Fruit fly (Drosophila melanogaster) whole organism, embryonic: ENCODE results near the gene Acp63F.

Source experiments
- ATbp ChIP-seq: fragments of 200-800 bp; sonication (Bioruptor generic); optimal IDR thresholded peaks from 2 replicates; lab custom pipeline; 2017; ENCODE audit warnings: missing biosample characterization, mild to moderate bottlenecking, missing genetic modification characterization, missing genetic modification reagents
- Ada2b ChIP-seq: fragments of 200-800 bp; sonication (Bioruptor generic); IDR thresholded peaks from 2 replicates; pipeline ENCODE4 v1.3.6; 2022; ENCODE audit warnings: missing biosample characterization, missing genetic modification characterization
- Adf1 ChIP-seq: fragments of 200-800 bp; sonication (Bioruptor generic); IDR thresholded peaks from 2 replicates; pipeline ENCODE4 v1.3.6; 2022; ENCODE audit warnings: missing biosample characterization, missing genetic modification characterization
- Aef1 ChIP-seq: fragments of 200-800 bp; sonication (Bioruptor generic); IDR thresholded peaks from 3 replicates; pipeline ENCODE4 v1.3.6; 2022; ENCODE audit warnings: missing biosample characterization, missing genetic modification characterization
- CG10267 ChIP-seq: fragments of 200-800 bp; sonication (Bioruptor generic); optimal IDR thresholded peaks from 2 replicates; lab custom pipeline; 2018; ENCODE audit warnings: missing biosample characterization, mild to moderate bottlenecking, missing genetic modification characterization, moderate library complexity
- CG10462 ChIP-seq: fragments of 200-800 bp; sonication (Bioruptor generic); optimal IDR thresholded peaks from 2 replicates; lab custom pipeline; 2016; ENCODE audit warnings: missing biosample characterization, missing genetic modification characterization
- CG10654 ChIP-seq: fragments of 200-800 bp; sonication (Bioruptor generic); optimal IDR thresholded peaks from 2 replicates; lab custom pipeline; 2016; ENCODE audit warnings: missing biosample characterization, missing genetic modification characterization
- CG10979 ChIP-seq: fragments of 200-800 bp; sonication (Bioruptor generic); optimal IDR thresholded peaks from 2 replicates; lab custom pipeline; 2018; ENCODE audit warnings: missing biosample characterization, mild to moderate bottlenecking, missing genetic modification characterization, moderate library complexity
- CG11695 ChIP-seq: fragments of 200-800 bp; sonication (Bioruptor generic); IDR thresholded peaks from 3 replicates; pipeline ENCODE4 v1.3.6; 2022; ENCODE audit warnings: missing biosample characterization, missing genetic modification characterization
- CG15011 ChIP-seq: fragments of 200-800 bp; sonication (Bioruptor generic); optimal IDR thresholded peaks from 3 replicates; lab custom pipeline; 2018; ENCODE audit warnings: missing biosample characterization, mild to moderate bottlenecking, missing genetic modification characterization
- CG17361 ChIP-seq: fragments of 200-800 bp; sonication (Bioruptor generic); IDR thresholded peaks from 3 replicates; pipeline ENCODE4 v1.3.6; 2022; ENCODE audit warnings: missing biosample characterization, missing genetic modification characterization
- CG1792 ChIP-seq: fragments of 200-800 bp; sonication (Bioruptor generic); optimal IDR thresholded peaks from 2 replicates; lab custom pipeline; 2016; ENCODE audit warnings: missing biosample characterization, missing genetic modification characterization
- CG18011 ChIP-seq: fragments of 200-800 bp; sonication (Bioruptor generic); optimal IDR thresholded peaks from 2 replicates; lab custom pipeline; 2017; ENCODE audit warnings: missing biosample characterization, missing genetic modification characterization, mild to moderate bottlenecking, moderate library complexity, missing genotype
- CG2129 ChIP-seq: fragments of 200-800 bp; sonication (Bioruptor generic); IDR thresholded peaks from 2 replicates; pipeline ENCODE4 v1.3.6; 2022; ENCODE audit warnings: missing biosample characterization, missing genetic modification characterization; ENCODE audit not compliant: partially characterized antibody
- CG2712 ChIP-seq: fragments of 200-800 bp; optimal IDR thresholded peaks from 3 replicates; lab custom pipeline; 2019; ENCODE audit warnings: missing biosample characterization, mild to moderate bottlenecking, missing genetic modification characterization, moderate library complexity
- CG31365 ChIP-seq: fragments of 200-800 bp; sonication (Bioruptor generic); optimal IDR thresholded peaks from 2 replicates; lab custom pipeline; 2018; ENCODE audit warnings: missing biosample characterization, mild to moderate bottlenecking, missing genetic modification characterization
- CG3163 ChIP-seq: fragments of 200-800 bp; sonication (Bioruptor generic); optimal IDR thresholded peaks from 3 replicates; lab custom pipeline; 2016; ENCODE audit warnings: missing biosample characterization, missing genetic modification characterization
- CG33213 ChIP-seq: fragments of 200-800 bp; sonication (Bioruptor generic); optimal IDR thresholded peaks from 3 replicates; lab custom pipeline; 2016; ENCODE audit warnings: missing biosample characterization, missing genetic modification characterization
- CG4854 ChIP-seq: fragments of 200-800 bp; sonication (Bioruptor generic); optimal IDR thresholded peaks from 2 replicates; lab custom pipeline; 2016; ENCODE audit warnings: missing biosample characterization, missing genetic modification characterization, inconsistent platforms
- CG6175 ChIP-seq: fragments of 200-800 bp; sonication (Bioruptor generic); IDR thresholded peaks from 3 replicates; pipeline ENCODE4 v1.3.6; 2022; ENCODE audit warnings: missing biosample characterization, missing genetic modification characterization
- CG8281 ChIP-seq: fragments of 200-800 bp; sonication (Bioruptor generic); optimal IDR thresholded peaks from 2 replicates; lab custom pipeline; 2018; ENCODE audit warnings: missing biosample characterization, mild to moderate bottlenecking, missing genetic modification characterization, moderate library complexity
- CG8290 ChIP-seq, 3 experiments: fragments of 200-800 bp; sonication (Bioruptor generic); optimal IDR thresholded peaks; 2 replicates each; lab custom pipeline; 2016 to 2019; ENCODE audit warnings: missing biosample characterization in 3 of 3, missing genetic modification characterization in 3 of 3, mild to moderate bottlenecking in 2 of 3, moderate library complexity in 1 of 3
- CG8765 ChIP-seq: fragments of 200-800 bp; sonication (Bioruptor generic); IDR thresholded peaks from 2 replicates; pipeline ENCODE4 v1.3.6; 2022; ENCODE audit warnings: missing biosample characterization, missing genetic modification characterization
- Camta ChIP-seq: fragments of 200-800 bp; sonication (Bioruptor generic); optimal IDR thresholded peaks from 2 replicates; lab custom pipeline; 2016; ENCODE audit warnings: missing biosample characterization, missing genetic modification characterization
- Chrac-16 ChIP-seq: fragments of 200-800 bp; sonication (Bioruptor generic); optimal IDR thresholded peaks from 3 replicates; lab custom pipeline; 2016; ENCODE audit warnings: missing biosample characterization, missing genetic modification characterization
- Dll ChIP-seq: fragments of 200-800 bp; sonication (Bioruptor generic); IDR thresholded peaks from 4 replicates; pipeline ENCODE4 v1.3.6; 2022; ENCODE audit warnings: missing biosample characterization, missing genetic modification characterization; ENCODE audit not compliant: partially characterized antibody
- Dp ChIP-seq: fragments of 200-800 bp; sonication (Bioruptor generic); optimal IDR thresholded peaks from 2 replicates; lab custom pipeline; 2018; ENCODE audit warnings: missing biosample characterization, mild to moderate bottlenecking, missing genetic modification characterization, moderate library complexity
- Elba2 ChIP-seq: fragments of 200-800 bp; sonication (Bioruptor generic); optimal IDR thresholded peaks from 3 replicates; lab custom pipeline; 2016; ENCODE audit warnings: missing biosample characterization, missing genetic modification characterization
- Ets97D ChIP-seq: fragments of 200-800 bp; sonication (Bioruptor generic); optimal IDR thresholded peaks from 3 replicates; lab custom pipeline; 2016; ENCODE audit warnings: missing biosample characterization, missing genetic modification characterization
- Hey ChIP-seq: fragments of 200-800 bp; sonication (Bioruptor generic); optimal IDR thresholded peaks from 3 replicates; lab custom pipeline; 2018; ENCODE audit warnings: missing biosample characterization, mild to moderate bottlenecking, missing genetic modification characterization
- Hmx ChIP-seq: fragments of 200-800 bp; sonication (Bioruptor generic); optimal IDR thresholded peaks from 2 replicates; lab custom pipeline; 2016; ENCODE audit warnings: missing biosample characterization, missing genetic modification characterization
- Myb ChIP-seq: fragments of 200-800 bp; sonication (Bioruptor generic); optimal IDR thresholded peaks from 2 replicates; lab custom pipeline; 2016; ENCODE audit warnings: missing biosample characterization, missing genetic modification characterization
- NC2α ChIP-seq: fragments of 200-800 bp; sonication (Bioruptor generic); optimal IDR thresholded peaks from 2 replicates; lab custom pipeline; 2016; ENCODE audit warnings: missing biosample characterization, missing genetic modification characterization
- NC2β ChIP-seq: fragments of 200-800 bp; sonication (Bioruptor generic); optimal IDR thresholded peaks from 2 replicates; lab custom pipeline; 2016; ENCODE audit warnings: missing biosample characterization, missing genetic modification characterization
- Nf-YC ChIP-seq: fragments of 200-800 bp; optimal IDR thresholded peaks from 3 replicates; lab custom pipeline; 2019; ENCODE audit warnings: missing biosample characterization, mild to moderate bottlenecking, missing genetic modification characterization, moderate library complexity
- danr ChIP-seq: fragments of 200-800 bp; sonication (Bioruptor generic); IDR thresholded peaks from 2 replicates; pipeline ENCODE4 v1.3.6; 2022; ENCODE audit warnings: missing biosample characterization, missing genetic modification characterization
- fd102C ChIP-seq: fragments of 200-800 bp; sonication (Bioruptor generic); optimal IDR thresholded peaks from 2 replicates; lab custom pipeline; 2018; ENCODE audit warnings: missing biosample characterization, mild to moderate bottlenecking, missing genetic modification characterization, moderate library complexity
- fd3F ChIP-seq: fragments of 200-800 bp; sonication (Bioruptor generic); optimal IDR thresholded peaks from 2 replicates; lab custom pipeline; 2018; ENCODE audit warnings: missing biosample characterization, mild to moderate bottlenecking, missing genetic modification characterization, moderate library complexity
- fru ChIP-seq: fragments of >200 bp; optimal IDR thresholded peaks from 2 replicates; lab custom pipeline; 2017
- hb ChIP-seq: fragments of 200-800 bp; sonication (Bioruptor generic); IDR thresholded peaks from 3 replicates; pipeline ENCODE4 v1.3.6; 2022; ENCODE audit warnings: missing biosample characterization, missing genetic modification characterization; ENCODE audit not compliant: partially characterized antibody
- klu ChIP-seq: fragments of 200-800 bp; sonication (Bioruptor generic); IDR thresholded peaks from 2 replicates; pipeline ENCODE4 v1.3.6; 2022; ENCODE audit warnings: missing biosample characterization, missing genetic modification characterization
- luna ChIP-seq: fragments of 200-800 bp; sonication (Bioruptor generic); optimal IDR thresholded peaks from 2 replicates; lab custom pipeline; 2016; ENCODE audit warnings: missing biosample characterization, missing genetic modification characterization
- otp ChIP-seq: fragments of 200-800 bp; sonication (Bioruptor generic); IDR thresholded peaks from 3 replicates; pipeline ENCODE4, ENCODE4 v1.3.6; 2022; ENCODE audit warnings: missing biosample characterization, missing genetic modification characterization
- pita ChIP-seq: fragments of 200-800 bp; sonication (Bioruptor generic); optimal IDR thresholded peaks from 2 replicates; lab custom pipeline; 2017; ENCODE audit warnings: missing biosample characterization, mild to moderate bottlenecking, missing genetic modification characterization
- sr ChIP-seq: fragments of 200-800 bp; sonication (Bioruptor generic); IDR thresholded peaks from 3 replicates; pipeline ENCODE4 v1.3.6; 2022; ENCODE audit warnings: missing biosample characterization, missing genetic modification characterization
- ssp ChIP-seq: fragments of 200-800 bp; sonication (Bioruptor generic); IDR thresholded peaks from 2 replicates; pipeline ENCODE4 v1.3.6; 2022; ENCODE audit warnings: missing biosample characterization, missing genetic modification characterization
- tin ChIP-seq: fragments of 200-800 bp; sonication (Bioruptor generic); optimal IDR thresholded peaks from 3 replicates; lab custom pipeline; 2016; ENCODE audit warnings: missing biosample characterization, missing genetic modification characterization
- trh ChIP-seq: fragments of 200-800 bp; sonication (Bioruptor generic); optimal IDR thresholded peaks from 2 replicates; lab custom pipeline; 2016; ENCODE audit warnings: missing biosample characterization, missing genetic modification characterization
- zen2 ChIP-seq: fragments of 200-800 bp; sonication (Bioruptor generic); IDR thresholded peaks from 3 replicates; pipeline ENCODE4 v1.3.6; 2022; ENCODE audit warnings: missing biosample characterization, missing genetic modification characterization; ENCODE audit not compliant: partially characterized antibody

The Acp63F gene

DNA sequence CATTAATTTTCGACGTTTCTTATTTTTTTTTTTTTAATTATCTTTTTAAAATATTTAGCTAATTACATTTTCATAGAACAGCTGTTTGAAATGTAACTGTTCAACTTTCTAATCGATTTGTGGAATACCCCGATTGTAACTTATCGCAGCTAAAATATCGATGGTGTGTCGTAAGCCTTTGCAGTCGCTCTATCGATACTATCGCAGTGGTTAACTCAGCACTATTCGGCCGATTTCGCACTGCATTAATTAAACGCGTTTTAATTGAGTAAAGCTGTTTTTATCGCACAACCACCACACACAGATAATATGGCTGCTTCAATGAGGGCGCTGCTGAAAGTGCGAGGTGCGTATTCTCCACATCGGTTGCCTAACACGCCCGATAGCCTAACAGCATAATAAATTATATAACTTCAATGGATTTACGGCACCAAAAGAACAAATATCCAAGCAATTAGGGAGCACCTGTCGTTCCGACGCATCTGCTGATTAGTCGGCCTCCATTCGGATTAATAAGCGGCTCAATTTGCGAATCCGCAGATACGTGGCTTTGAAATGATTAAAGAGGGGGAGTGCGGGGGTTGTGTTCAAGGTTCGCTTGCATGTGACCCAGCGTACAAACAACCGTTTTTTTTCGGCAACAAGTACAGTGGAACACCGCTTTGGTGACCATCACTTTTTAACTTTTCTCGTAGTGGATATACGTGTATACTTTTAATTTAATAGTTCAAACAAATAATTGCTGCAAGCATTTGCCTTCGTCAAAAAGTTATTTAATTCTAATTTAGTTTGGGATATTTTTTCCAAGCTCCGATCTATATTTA is 1.9 kb downstream of the Acp63F start, which contains the start of gene Scsalpha1 (continued):
- TF ChIP-seq fd102C (no peak), CG15011 (no peak), danr (GFP tag; lab: Robert Waterston, UW) (no peak), Nf-YC (tag; lab: Kevin White, UChicago) (peak; percentile 15), Adf1 (GFP tag; lab: Robert Waterston, UW) (peak; percentile 23; the same call in 1 of the 2 replicates), CG10654 (GFP tag; lab: Kevin White, UChicago) (peak; percentile 19), CG8765 (peak; percentile 45; the same call in 1 of the 2 replicates), tin (GFP tag; lab: Kevin White, UChicago) (no peak), Elba2 (GFP tag; lab: Kevin White, UChicago) (no peak), Camta (GFP tag; lab: Kevin White, UChicago) (no peak), zen2 (GFP tag; lab: Robert Waterston, UW) (peak; percentile 98), CG1792 (GFP tag; lab: Kevin White, UChicago) (no peak), Hmx (GFP tag; lab: Kevin White, UChicago) (no peak), NC2α (GFP tag; lab: Kevin White, UChicago) (no peak), CG11695 (GFP tag; lab: Robert Waterston, UW) (peak; percentile 63), CG4854 (GFP tag; lab: Kevin White, UChicago) (no peak), ATbp (GFP tag; lab: Kevin White, UChicago) (peak; percentile 20), luna (no peak), Myb (peak; percentile 96), sr (GFP tag; lab: Robert Waterston, UW) (no peak), CG33213 (GFP tag; lab: Kevin White, UChicago) (no peak), ssp (GFP tag; lab: Robert Waterston, UW) (peak; percentile 59), CG17361 (peak; percentile 23; the same call in 1 of the 3 replicates), CG2129 (GFP tag; lab: Robert Waterston, UW) (peak; percentile 98), Dp (peak; percentile 56), CG2712 (peak; percentile 37), CG18011 (GFP tag; lab: Kevin White, UChicago) (no peak), Dll (GFP tag; lab: Robert Waterston, UW) (peak; percentile 97), fru (no peak), hb (GFP tag; lab: Robert Waterston, UW) (peak; percentile 99), Hey (tag; lab: Kevin White, UChicago) (no peak), otp (GFP tag; lab: Robert Waterston, UW) (peak; percentile 39; the same call in 1 of the 3 replicates), CG8281 (tag; lab: Kevin White, UChicago) (no peak), Ada2b (GFP tag; lab: Robert Waterston, UW) (peak; percentile 32; the same call in 1 of the 2 replicates), Chrac-16 (GFP tag; lab: Kevin White, UChicago) (no peak), CG8290 (GFP tag; optimal IDR thresholded peaks at IDR 0.05; lab: Kevin White, UChicago) (peak; percentile 8), CG8290 (tag; optimal IDR thresholded peaks at IDR 0.05; lab: Kevin White, UChicago) (peak in 1 of 2 experiments; percentile 71), CG10462 (GFP tag; lab: Kevin White, UChicago) (peak; percentile 7), Aef1 (no peak), CG10267 (peak; percentile 67), klu (GFP tag; lab: Robert Waterston, UW) (no peak), trh (GFP tag; lab: Kevin White, UChicago) (no peak), pita (GFP tag; lab: Kevin White, UChicago) (no peak), CG3163 (GFP tag; lab: Kevin White, UChicago) (peak; percentile 12), NC2β (GFP tag; lab: Kevin White, UChicago) (peak; percentile 19), CG6175 (GFP tag; lab: Robert Waterston, UW) (no peak), CG10979 (tag; lab: Kevin White, UChicago) (peak; percentile 20), Ets97D (GFP tag; lab: Kevin White, UChicago) (peak; percentile 40), fd3F (GFP tag; lab: Kevin White, UChicago) (no peak), CG31365 (tag; lab: Kevin White, UChicago) (no peak)
